Worm (Caenorhabditis elegans): ENCODE results near the gene F46C8.3.

- TF ChIP-seq bed-2 (GFP tag; IDR thresholded peaks at IDR 0.05) (no peak), ceh-79 (tag; optimal IDR thresholded peaks at IDR 0.05) (no peak), unc-62 (GFP tag; optimal IDR thresholded peaks at IDR 0.05) (no peak), aptf-2 (GFP tag; conservative IDR thresholded peaks at IDR 0.05) (no peak), ama-1 (optimal IDR thresholded peaks at IDR 0.05) (no peak), ama-1 (GFP tag; optimal IDR thresholded peaks at IDR 0.05) (no peak), him-1 (tag; optimal IDR thresholded peaks at IDR 0.05) (no peak), nhr-120 (GFP tag; IDR thresholded peaks at IDR 0.05) (no peak), sea-2 (GFP tag; IDR thresholded peaks at IDR 0.05) (no peak), pha-4 (tag; optimal IDR thresholded peaks at IDR 0.05) (no peak), snpc-4 (GFP tag; optimal IDR thresholded peaks at IDR 0.05) (no peak), snpc-4 (tag; optimal IDR thresholded peaks at IDR 0.05) (no peak), ceh-100 (GFP tag; IDR thresholded peaks at IDR 0.05) (no peak)
Observed at ce11 chrX:7568684-7569289, 43.4 kb downstream of the F46C8.3 start.
